Fruit fly (Drosophila melanogaster): ENCODE results near the gene RnrL.

The RnrL gene

dm6 chr2L:10373605-10374269, 46.0 kb upstream of the RnrL start, which contains the start of gene rho-5:
Gene rho-5, minus strand, starts transcription at chr2L:10373900.
- TF ChIP-seq CG6808 (GFP tag; optimal IDR thresholded peaks at IDR 0.05) (no peak), Hr4 (GFP tag; optimal IDR thresholded peaks at IDR 0.05) (peak; percentile 9), Lpt (GFP tag; optimal IDR thresholded peaks at IDR 0.05) (no peak), vri (GFP tag; optimal IDR thresholded peaks at IDR 0.05) (no peak), CG3032 (tag; optimal IDR thresholded peaks at IDR 0.05) (no peak), Hr39 (GFP tag; optimal IDR thresholded peaks at IDR 0.05) (no peak), Eip75B (GFP tag; optimal IDR thresholded peaks at IDR 0.05) (no peak), lz (GFP tag; optimal IDR thresholded peaks at IDR 0.05) (no peak)

- no peak for TF ChIP-seq CG32006 (GFP tag; optimal IDR thresholded peaks at IDR 0.05)
- no peak for TF ChIP-seq Lpt (GFP tag; optimal IDR thresholded peaks at IDR 0.05)
- TF ChIP-seq vri (GFP tag; optimal IDR thresholded peaks at IDR 0.05): no peak
- no peak for TF ChIP-seq CG7368 (GFP tag; optimal IDR thresholded peaks at IDR 0.05)
- TF ChIP-seq salr (GFP tag; optimal IDR thresholded peaks at IDR 0.05): no peak
- TF ChIP-seq dac (GFP tag; optimal IDR thresholded peaks at IDR 0.05): no peak
- TF ChIP-seq Eip78C (GFP tag): peak; percentile 8
- no peak for TF ChIP-seq Smox (GFP tag; optimal IDR thresholded peaks at IDR 0.05)
Measured at dm6 chr2L:10372297-10372696, 44.6 kb upstream of the RnrL start.

dm6 chr2L:10366525-10366924, 38.8 kb upstream of the RnrL start, which contains the start of gene CG5056:
Gene CG5056, plus strand, starts transcription at chr2L:10366692.
- TF ChIP-seq CG11902 (GFP tag; optimal IDR thresholded peaks at IDR 0.05) (no peak), CG10631 (GFP tag; optimal IDR thresholded peaks at IDR 0.05) (no peak), ss (GFP tag; optimal IDR thresholded peaks at IDR 0.05) (no peak), Hr39 (GFP tag; optimal IDR thresholded peaks at IDR 0.05) (no peak), fd85E (GFP tag; optimal IDR thresholded peaks at IDR 0.05) (no peak), spab (GFP tag; optimal IDR thresholded peaks at IDR 0.05) (no peak), Gug (GFP tag; IDR thresholded peaks at IDR 0.05) (no peak), Sox15 (GFP tag; optimal IDR thresholded peaks at IDR 0.05) (no peak), cyc (GFP tag; optimal IDR thresholded peaks at IDR 0.05) (peak; percentile 1), Ets21C (GFP tag; optimal IDR thresholded peaks at IDR 0.05) (no peak), achi (GFP tag; optimal IDR thresholded peaks at IDR 0.05) (no peak), lz (GFP tag; optimal IDR thresholded peaks at IDR 0.05) (no peak), esn (GFP tag; optimal IDR thresholded peaks at IDR 0.05) (no peak), OdsH (GFP tag; optimal IDR thresholded peaks at IDR 0.05) (no peak), CG10669 (GFP tag; optimal IDR thresholded peaks at IDR 0.05) (no peak), Ets96B (tag; optimal IDR thresholded peaks at IDR 0.05) (peak; percentile 6), CG16779 (tag; optimal IDR thresholded peaks at IDR 0.05) (no peak), dsx (GFP tag; optimal IDR thresholded peaks at IDR 0.05; ENCODE audit: poor library complexity, severe bottlenecking) (no peak), Eip78C (GFP tag) (peak; percentile 63), CG15336 (GFP tag; IDR thresholded peaks at IDR 0.05) (no peak), CG3032 (tag; optimal IDR thresholded peaks at IDR 0.05) (peak; percentile 47), topi (GFP tag; optimal IDR thresholded peaks at IDR 0.05) (no peak), CG6808 (GFP tag; optimal IDR thresholded peaks at IDR 0.05) (no peak), net (GFP tag; optimal IDR thresholded peaks at IDR 0.05) (no peak), acj6 (GFP tag; optimal IDR thresholded peaks at IDR 0.05) (no peak), CG8632 (GFP tag; optimal IDR thresholded peaks at IDR 0.05) (no peak), Hr38 (GFP tag; optimal IDR thresholded peaks at IDR 0.05) (no peak), fd59A (GFP tag; optimal IDR thresholded peaks at IDR 0.05) (no peak), fkh (GFP tag; optimal IDR thresholded peaks at IDR 0.05) (no peak), Sox102F (GFP tag; optimal IDR thresholded peaks at IDR 0.05) (no peak), Eip75B (GFP tag; optimal IDR thresholded peaks at IDR 0.05) (no peak), vri (GFP tag; optimal IDR thresholded peaks at IDR 0.05) (no peak), svp (GFP tag) (no peak), CG4318 (GFP tag; optimal IDR thresholded peaks at IDR 0.05) (no peak), CG8119 (GFP tag; IDR thresholded peaks at IDR 0.05) (peak; percentile 55), CG7368 (GFP tag; optimal IDR thresholded peaks at IDR 0.05) (no peak), Blimp-1 (GFP tag; optimal IDR thresholded peaks at IDR 0.05) (no peak), dac (GFP tag; optimal IDR thresholded peaks at IDR 0.05) (no peak), CG3919 (GFP tag; optimal IDR thresholded peaks at IDR 0.05) (no peak), salr (GFP tag; optimal IDR thresholded peaks at IDR 0.05) (no peak), CG6276 (GFP tag; optimal IDR thresholded peaks at IDR 0.05) (no peak), Sox14 (GFP tag; optimal IDR thresholded peaks at IDR 0.05) (no peak)
